Worm (Caenorhabditis elegans) whole organism, L3 larva: ENCODE data around the gene elo-4.

Experiments used
- ZK546.5 ChIP-seq: sonication (generic microtip); optimal IDR thresholded peaks from 2 replicates; lab custom pipeline; 2017; ENCODE audit warnings: missing biosample characterization, missing genetic modification characterization
- aly-2 ChIP-seq: fragments of 150-350 bp; optimal IDR thresholded peaks from 2 replicates; lab custom pipeline; 2014; ENCODE audit warnings: missing biosample characterization, missing genetic modification characterization
- ceh-9 ChIP-seq: sonication (generic microtip); optimal IDR thresholded peaks from 2 replicates; lab custom pipeline; 2018; ENCODE audit warnings: missing biosample characterization, missing genetic modification characterization
- daf-12 ChIP-seq: fragments of 150-350 bp; optimal IDR thresholded peaks from 2 replicates; lab custom pipeline; 2014; ENCODE audit warnings: missing biosample characterization, missing genetic modification reagents, missing genetic modification characterization
- egl-27 ChIP-seq: sonication (generic microtip); optimal IDR thresholded peaks from 4 replicates; lab custom pipeline; 2017; ENCODE audit warnings: missing biosample characterization, missing genetic modification reagents, missing genetic modification characterization
- egl-5 ChIP-seq: fragments of 150-350 bp; optimal IDR thresholded peaks from 2 replicates; lab custom pipeline; 2017; ENCODE audit warnings: missing biosample characterization, missing genetic modification reagents, missing genetic modification characterization, inconsistent platforms
- elt-1 ChIP-seq: fragments of 150-350 bp; optimal IDR thresholded peaks from 2 replicates; lab custom pipeline; 2014; ENCODE audit warnings: missing biosample characterization, missing genetic modification characterization
- elt-2 ChIP-seq: sonication (generic microtip); optimal IDR thresholded peaks from 2 replicates; lab custom pipeline; 2016; ENCODE audit warnings: missing genetic modification reagents, mild to moderate bottlenecking, missing genetic modification characterization, missing compliant biosample characterization
- elt-3 ChIP-seq, 3 experiments: fragments of 150-350 bp in 1 of 3; sonication (generic microtip) in 2 of 3; optimal IDR thresholded peaks; 2 replicates in 2 of 3; 4 replicates in 1 of 3; lab custom pipeline; 2014 to 2017; ENCODE audit warnings: missing biosample characterization in 3 of 3, missing genetic modification characterization in 3 of 3
- eor-1 ChIP-seq, 2 experiments: fragments of 150-350 bp; optimal IDR thresholded peaks; 2 replicates each; lab custom pipeline; 2014 to 2018; ENCODE audit warnings: missing biosample characterization in 2 of 2, missing genetic modification characterization in 2 of 2
- fkh-10 ChIP-seq: sonication (generic microtip); optimal IDR thresholded peaks from 2 replicates; lab custom pipeline; 2017; ENCODE audit warnings: missing biosample characterization, missing genetic modification reagents, missing genetic modification characterization
- fos-1 ChIP-seq: fragments of 150-350 bp; optimal IDR thresholded peaks from 2 replicates; lab custom pipeline; 2014; ENCODE audit warnings: missing biosample characterization, missing genetic modification characterization
- hmg-11 ChIP-seq: sonication (generic microtip); optimal IDR thresholded peaks from 2 replicates; lab custom pipeline; 2016; ENCODE audit warnings: missing genetic modification characterization, missing compliant biosample characterization
- jun-1 ChIP-seq: fragments of 150-350 bp; optimal IDR thresholded peaks from 2 replicates; lab custom pipeline; 2014; ENCODE audit warnings: missing biosample characterization, missing genetic modification reagents, missing genetic modification characterization
- lsy-12 ChIP-seq: sonication (generic microtip); optimal IDR thresholded peaks from 2 replicates; lab custom pipeline; 2016; ENCODE audit warnings: mild to moderate bottlenecking, missing genetic modification characterization, missing compliant biosample characterization
- mdl-1 ChIP-seq: fragments of 150-350 bp; optimal IDR thresholded peaks from 2 replicates; lab custom pipeline; 2014; ENCODE audit warnings: missing biosample characterization, missing genetic modification characterization
- mml-1 ChIP-seq: fragments of 150-350 bp; sonication (generic microtip); optimal IDR thresholded peaks from 3 replicates; lab custom pipeline; 2014; ENCODE audit warnings: missing biosample characterization, missing genetic modification characterization
- nhr-12 ChIP-seq: fragments of 150-350 bp; optimal IDR thresholded peaks from 2 replicates; lab custom pipeline; 2014; ENCODE audit warnings: missing biosample characterization, missing genetic modification characterization
- nhr-23 ChIP-seq: fragments of 150-350 bp; optimal IDR thresholded peaks from 2 replicates; lab custom pipeline; 2014; ENCODE audit warnings: missing biosample characterization, missing genetic modification reagents, missing genetic modification characterization
- nhr-237 ChIP-seq: fragments of 150-350 bp; optimal IDR thresholded peaks from 2 replicates; lab custom pipeline; 2014; ENCODE audit warnings: missing biosample characterization, missing genetic modification characterization
- nhr-25 ChIP-seq: sonication (generic microtip); optimal IDR thresholded peaks from 2 replicates; lab custom pipeline; 2017; ENCODE audit warnings: missing biosample characterization, missing genetic modification characterization
- nhr-43 ChIP-seq: sonication (generic microtip); optimal IDR thresholded peaks from 2 replicates; lab custom pipeline; 2016; ENCODE audit warnings: mild to moderate bottlenecking, missing genetic modification characterization, missing compliant biosample characterization; ENCODE audit not compliant: poor library complexity, severe bottlenecking
- nhr-67 ChIP-seq: fragments of 150-350 bp; optimal IDR thresholded peaks from 2 replicates; lab custom pipeline; 2014; ENCODE audit warnings: missing biosample characterization, missing genetic modification characterization
- nhr-76 ChIP-seq: fragments of 150-350 bp; sonication (generic microtip); optimal IDR thresholded peaks from 5 replicates; lab custom pipeline; 2014; ENCODE audit warnings: missing biosample characterization, missing genetic modification characterization
- nhr-77 ChIP-seq: fragments of 150-350 bp; optimal IDR thresholded peaks from 2 replicates; lab custom pipeline; 2014; ENCODE audit warnings: missing biosample characterization, missing genetic modification characterization
- pha-4 ChIP-seq: fragments of 150-350 bp; optimal IDR thresholded peaks from 2 replicates; lab custom pipeline; 2014; ENCODE audit warnings: missing biosample characterization, missing genetic modification reagents, missing genetic modification characterization
- pqm-1 ChIP-seq: fragments of 150-350 bp; optimal IDR thresholded peaks from 2 replicates; lab custom pipeline; 2017; ENCODE audit warnings: missing biosample characterization, missing genetic modification characterization, inconsistent platforms
- sea-2 ChIP-seq: fragments of 150-350 bp; sonication (generic microtip); optimal IDR thresholded peaks from 4 replicates; lab custom pipeline; 2014; ENCODE audit warnings: missing biosample characterization, missing genetic modification reagents, missing genetic modification characterization
- skn-1 ChIP-seq: fragments of 150-350 bp; optimal IDR thresholded peaks from 2 replicates; lab custom pipeline; 2014; ENCODE audit warnings: missing biosample characterization, missing genetic modification characterization
- snpc-4 ChIP-seq: fragments of 150-350 bp; optimal IDR thresholded peaks from 2 replicates; lab custom pipeline; 2014; ENCODE audit warnings: missing biosample characterization, missing genetic modification characterization
- tbx-2 ChIP-seq: sonication (generic microtip); optimal IDR thresholded peaks from 2 replicates; lab custom pipeline; 2016; ENCODE audit warnings: mild to moderate bottlenecking, missing genetic modification characterization, missing compliant biosample characterization
- unc-39 ChIP-seq: sonication (generic microtip); optimal IDR thresholded peaks from 4 replicates; lab custom pipeline; 2017; ENCODE audit warnings: missing biosample characterization, missing genetic modification characterization
- unc-62 ChIP-seq: fragments of 150-350 bp; sonication (generic microtip); optimal IDR thresholded peaks from 4 replicates; lab custom pipeline; 2014; ENCODE audit warnings: missing biosample characterization, missing genetic modification reagents, missing genetic modification characterization
- zag-1 ChIP-seq: fragments of 150-350 bp; optimal IDR thresholded peaks from 2 replicates; lab custom pipeline; 2014; ENCODE audit warnings: missing biosample characterization, missing genetic modification characterization
- ztf-11 ChIP-seq: fragments of 150-350 bp; optimal IDR thresholded peaks from 2 replicates; lab custom pipeline; 2014; ENCODE audit warnings: missing biosample characterization, missing genetic modification characterization

elo-4 gene

ce11 chrIII:9334174-9334573 lies at the start of gene elo-4:
Gene elo-4, minus strand, starts transcription at chrIII:9334274.
- no peak for TF ChIP-seq pqm-1 (tag; lab: Kevin White, UChicago)
- TF ChIP-seq nhr-76 (tag; lab: Kevin White, UChicago) = no peak
- no peak for TF ChIP-seq nhr-67 (tag; lab: Kevin White, UChicago)
- TF ChIP-seq nhr-43 = no peak
- TF ChIP-seq nhr-23 (tag; lab: Kevin White, UChicago) = no peak
- no peak for TF ChIP-seq elt-3 (tag; optimal IDR thresholded peaks at IDR 0.05; lab: Kevin White, UChicago)
- no peak for TF ChIP-seq skn-1 (tag; lab: Kevin White, UChicago)
- TF ChIP-seq mml-1 (tag; lab: Kevin White, UChicago) = no peak
- TF ChIP-seq nhr-25 (tag; lab: Kevin White, UChicago) = no peak
- no peak for TF ChIP-seq zag-1 (tag; lab: Kevin White, UChicago)
- no peak for TF ChIP-seq snpc-4 (tag; lab: Kevin White, UChicago)

ce11 chrIII:9383496-9383895 lies 49.4 kb upstream of the elo-4 start, which contains the start of gene tkr-1:
Gene tkr-1, plus strand, starts transcription at chrIII:9383796.
- TF ChIP-seq unc-62 (GFP tag; lab: Kevin White, UChicago) (no peak), lsy-12 (no peak), mdl-1 (tag; lab: Kevin White, UChicago) (no peak), sea-2 (GFP tag; lab: Kevin White, UChicago) (no peak), elt-1 (tag; lab: Kevin White, UChicago) (no peak), egl-5 (tag; lab: Kevin White, UChicago) (no peak), egl-27 (tag; lab: Kevin White, UChicago) (no peak), pqm-1 (tag; lab: Kevin White, UChicago) (no peak), ceh-9 (no peak), daf-12 (tag; lab: Kevin White, UChicago) (no peak), nhr-12 (tag; lab: Kevin White, UChicago) (no peak), snpc-4 (tag; lab: Kevin White, UChicago) (no peak), unc-39 (tag; lab: Kevin White, UChicago) (no peak)
- TF ChIP-seq, all 47 proteins: peak for 0

ce11 chrIII:9376701-9377100 lies 42.6 kb upstream of the elo-4 start:
- no peak for TF ChIP-seq mdl-1 (tag; lab: Kevin White, UChicago)
- no peak for TF ChIP-seq nhr-12 (tag; lab: Kevin White, UChicago)
- no peak for TF ChIP-seq nhr-25 (tag; lab: Kevin White, UChicago)
- TF ChIP-seq nhr-77 = no peak
- no peak for TF ChIP-seq pha-4 (tag; lab: Kevin White, UChicago)
- TF ChIP-seq hmg-11 (tag; lab: Kevin White, UChicago) = no peak
- no peak for TF ChIP-seq nhr-76 (tag; lab: Kevin White, UChicago)
- TF ChIP-seq eor-1 (tag; optimal IDR thresholded peaks at IDR 0.05; lab: Kevin White, UChicago) = no peak
- no peak for TF ChIP-seq daf-12 (tag; lab: Kevin White, UChicago)
- TF ChIP-seq snpc-4 (tag; lab: Kevin White, UChicago) = no peak
- TF ChIP-seq egl-27 (tag; lab: Kevin White, UChicago) = no peak
- no peak for TF ChIP-seq egl-5 (tag; lab: Kevin White, UChicago)

ce11 chrIII:9373779-9374178 lies 39.7 kb upstream of the elo-4 start:
- no peak for TF ChIP-seq elt-3 (tag; optimal IDR thresholded peaks at IDR 0.05; lab: Kevin White, UChicago)
- peak; percentile 80 for TF ChIP-seq fkh-10
- no peak for TF ChIP-seq fos-1 (tag; lab: Kevin White, UChicago)
- TF ChIP-seq nhr-23 (tag; lab: Kevin White, UChicago) = no peak
- TF ChIP-seq, all 47 proteins: peak for 1

ce11 chrIII:9366971-9367370 lies 32.9 kb upstream of the elo-4 start, which contains the start of gene crn-6:
Gene crn-6, plus strand, starts transcription at chrIII:9367271.
- TF ChIP-seq ZK546.5 (no peak), elt-3 (tag; optimal IDR thresholded peaks at IDR 0.05; lab: Kevin White, UChicago) (no peak), skn-1 (tag; lab: Kevin White, UChicago) (no peak), nhr-237 (no peak), tbx-2 (tag; lab: Kevin White, UChicago) (no peak), nhr-25 (tag; lab: Kevin White, UChicago) (no peak), fkh-10 (no peak), nhr-12 (tag; lab: Kevin White, UChicago) (no peak), aly-2 (tag; lab: Kevin White, UChicago) (no peak), pha-4 (tag; lab: Kevin White, UChicago) (no peak), elt-2 (no peak), ztf-11 (no peak), jun-1 (tag; lab: Kevin White, UChicago) (no peak), nhr-23 (tag; lab: Kevin White, UChicago) (no peak)
- TF ChIP-seq, all 47 proteins: peak for 0
